Worm (Caenorhabditis elegans) whole organism, L4 larva: ENCODE results near the gene wrt-5.

Experiments used
- F10B5.3 ChIP-seq: sonication (generic microtip); optimal IDR thresholded peaks from 2 replicates; lab custom pipeline; 2016; ENCODE audit warnings: mild to moderate bottlenecking, missing genetic modification characterization, missing compliant biosample characterization
- F44E2.7 ChIP-seq: fragments of 200-800 bp; sonication (Bioruptor generic); IDR thresholded peaks from 2 replicates; pipeline ENCODE4 v2.1.2; 2022; ENCODE audit warnings: missing genetic modification characterization, missing compliant biosample characterization
- T20F7.1 ChIP-seq: fragments of 200-800 bp; sonication (Bioruptor generic); optimal IDR thresholded peaks from 2 replicates; lab custom pipeline; 2018; ENCODE audit warnings: mild to moderate bottlenecking, missing genetic modification characterization, missing compliant biosample characterization
- T26A8.4 ChIP-seq: fragments of 200-800 bp; sonication (Bioruptor generic); IDR thresholded peaks from 2 replicates; pipeline ENCODE4 v1.3.6; 2022; ENCODE audit warnings: missing genetic modification characterization, missing compliant biosample characterization
- Y48G9A.11 ChIP-seq: fragments of 200-800 bp; sonication (Bioruptor generic); IDR thresholded peaks from 2 replicates; pipeline ENCODE4 v1.3.6; 2022; ENCODE audit warnings: missing genetic modification reagents, missing genetic modification characterization, missing compliant biosample characterization
- Y5F2A.4 ChIP-seq: fragments of 200-800 bp; sonication (Bioruptor generic); optimal IDR thresholded peaks from 2 replicates; lab custom pipeline; 2018; ENCODE audit warnings: mild to moderate bottlenecking, missing genetic modification characterization, missing compliant biosample characterization
- Y75B8A.6 ChIP-seq: fragments of 200-800 bp; sonication (Bioruptor generic); IDR thresholded peaks from 2 replicates; pipeline ENCODE4 v1.3.6; 2022; ENCODE audit warnings: missing genetic modification reagents, missing genetic modification characterization, missing compliant biosample characterization
- ZK337.2 ChIP-seq: fragments of 200-800 bp; sonication (Bioruptor generic); IDR thresholded peaks from 2 replicates; pipeline ENCODE4 v1.3.6; 2022; ENCODE audit warnings: missing genetic modification reagents, missing genetic modification characterization, missing compliant biosample characterization
- ZK546.5 ChIP-seq, 2 experiments: sonication (generic microtip); optimal IDR thresholded peaks; 2 replicates each; lab custom pipeline; 2017; ENCODE audit warnings: missing biosample characterization in 2 of 2, missing genetic modification characterization in 2 of 2
- aha-1 ChIP-seq: fragments of 150-350 bp; peaks from one replicate; lab custom pipeline; 2014; ENCODE audit warnings: missing biosample characterization, missing genetic modification characterization
- ama-1 ChIP-seq: fragments of 150-350 bp; optimal IDR thresholded peaks from 2 replicates; lab custom pipeline; 2014; ENCODE audit warnings: inconsistent platforms, mixed read lengths
- attf-4 ChIP-seq: sonication (generic microtip); optimal IDR thresholded peaks from 3 replicates; lab custom pipeline; 2017; ENCODE audit warnings: missing biosample characterization, missing genetic modification characterization
- ceh-28 ChIP-seq: fragments of 150-350 bp; optimal IDR thresholded peaks from 2 replicates; lab custom pipeline; 2014; ENCODE audit warnings: missing biosample characterization, missing genetic modification reagents, missing genetic modification characterization
- ceh-62 ChIP-seq: sonication (generic microtip); optimal IDR thresholded peaks from 2 replicates; lab custom pipeline; 2017; ENCODE audit warnings: missing biosample characterization, missing genetic modification characterization
- ces-1 ChIP-seq: fragments of 150-350 bp; sonication (generic microtip); optimal IDR thresholded peaks from 4 replicates; lab custom pipeline; 2014; ENCODE audit warnings: missing biosample characterization, missing genetic modification reagents, missing genetic modification characterization
- daf-16 ChIP-seq, 3 experiments: sonication (generic microtip); optimal IDR thresholded peaks; 2 replicates each; lab custom pipeline; 2016 to 2017; ENCODE audit warnings: missing genetic modification characterization in 3 of 3, missing genetic modification reagents in 3 of 3, mild to moderate bottlenecking in 2 of 3, missing compliant biosample characterization in 2 of 3, missing biosample characterization in 1 of 3, moderate library complexity in 1 of 3
- dmd-6 ChIP-seq: fragments of 200-800 bp; sonication (Bioruptor generic); IDR thresholded peaks from 2 replicates; pipeline ENCODE4 v1.3.6; 2022; ENCODE audit warnings: missing genetic modification reagents, missing genetic modification characterization, missing compliant biosample characterization
- dpl-1 ChIP-seq: fragments of 150-350 bp; optimal IDR thresholded peaks from 2 replicates; lab custom pipeline; 2014; ENCODE audit warnings: missing biosample characterization, missing genetic modification reagents, missing genetic modification characterization
- dve-1 ChIP-seq: sonication (generic microtip); optimal IDR thresholded peaks from 2 replicates; lab custom pipeline; 2017; ENCODE audit warnings: antibody characterized with exemption, mild to moderate bottlenecking, missing genetic modification characterization, missing compliant biosample characterization; ENCODE audit not compliant: insufficient read depth
- fos-1 ChIP-seq: fragments of 150-350 bp; optimal IDR thresholded peaks from 2 replicates; lab custom pipeline; 2014; ENCODE audit warnings: missing biosample characterization, missing genetic modification characterization
- hif-1 ChIP-seq, 2 experiments: sonication (generic microtip); optimal IDR thresholded peaks; 2 replicates each; lab custom pipeline; 2016 to 2017; ENCODE audit warnings: missing compliant biosample characterization in 2 of 2, missing genetic modification characterization in 2 of 2, missing genetic modification reagents in 2 of 2, missing genotype in 2 of 2, mild to moderate bottlenecking in 1 of 2
- hlh-11 ChIP-seq: fragments of 200-800 bp; sonication (Bioruptor generic); optimal IDR thresholded peaks from 2 replicates; lab custom pipeline; 2018; ENCODE audit warnings: mild to moderate bottlenecking, missing genetic modification characterization, missing compliant biosample characterization
- lin-1 ChIP-seq: fragments of 200-800 bp; sonication (Bioruptor generic); IDR thresholded peaks from 2 replicates; pipeline ENCODE4 v1.3.6; 2022; ENCODE audit warnings: missing genetic modification reagents, missing genetic modification characterization, missing compliant biosample characterization
- lir-3 ChIP-seq: sonication (generic microtip); optimal IDR thresholded peaks from 2 replicates; lab custom pipeline; 2016; ENCODE audit warnings: mild to moderate bottlenecking, missing genetic modification characterization, missing compliant biosample characterization
- lsy-2 ChIP-seq, 2 experiments: fragments of 150-350 bp in 1 of 2; sonication (generic microtip) in 1 of 2; optimal IDR thresholded peaks; 2 replicates each; lab custom pipeline; 2014 to 2017; ENCODE audit warnings: missing biosample characterization in 2 of 2, missing genetic modification characterization in 2 of 2
- madf-5 ChIP-seq, 2 experiments: fragments of 200-800 bp; sonication (Bioruptor generic); IDR thresholded peaks; 2 replicates each; pipeline ENCODE4 v1.3.6; 2022; ENCODE audit warnings: missing compliant biosample characterization in 2 of 2, missing genetic modification characterization in 2 of 2
- madf-9 ChIP-seq: fragments of 200-800 bp; sonication (Bioruptor generic); conservative IDR thresholded peaks from 2 replicates; pipeline ENCODE4 v1.3.6; 2022; ENCODE audit warnings: missing genetic modification reagents, missing genetic modification characterization, missing compliant biosample characterization
- mdl-1 ChIP-seq, 2 experiments: fragments of 150-350 bp in 1 of 2; sonication (generic microtip) in 1 of 2; optimal IDR thresholded peaks; 2 replicates each; lab custom pipeline; 2014 to 2017; ENCODE audit warnings: missing biosample characterization in 2 of 2, missing genetic modification characterization in 2 of 2
- mxl-2 ChIP-seq: fragments of 200-800 bp; sonication (Bioruptor generic); conservative IDR thresholded peaks from 2 replicates; pipeline ENCODE4 v1.3.6; 2022; ENCODE audit warnings: missing genetic modification reagents, missing genetic modification characterization, missing compliant biosample characterization
- mxl-3 ChIP-seq: fragments of 200-800 bp; sonication (Bioruptor generic); optimal IDR thresholded peaks from 2 replicates; lab custom pipeline; 2018; ENCODE audit warnings: mild to moderate bottlenecking, missing genetic modification characterization, missing compliant biosample characterization
- nhr-102 ChIP-seq: sonication (generic microtip); optimal IDR thresholded peaks from 2 replicates; lab custom pipeline; 2016; ENCODE audit warnings: mild to moderate bottlenecking, missing genetic modification characterization, moderate library complexity, missing compliant biosample characterization
- nhr-237 ChIP-seq: sonication (generic microtip); optimal IDR thresholded peaks from 2 replicates; lab custom pipeline; 2017; ENCODE audit warnings: missing biosample characterization, missing genetic modification characterization
- nhr-25 ChIP-seq: sonication (generic microtip); optimal IDR thresholded peaks from 2 replicates; lab custom pipeline; 2017; ENCODE audit warnings: missing genetic modification characterization, mild to moderate bottlenecking, missing compliant biosample characterization, antibody characterized with exemption, moderate library complexity, borderline replicate concordance; ENCODE audit not compliant: insufficient read depth
- nhr-28 ChIP-seq: fragments of 150-350 bp; optimal IDR thresholded peaks from 2 replicates; lab custom pipeline; 2014; ENCODE audit warnings: missing biosample characterization, missing genetic modification characterization
- nhr-41 ChIP-seq: fragments of 200-800 bp; sonication (Bioruptor generic); IDR thresholded peaks from 2 replicates; pipeline ENCODE4 v1.3.6; 2022; ENCODE audit warnings: missing genetic modification reagents, missing genetic modification characterization, missing compliant biosample characterization
- nhr-42 ChIP-seq: fragments of 200-800 bp; sonication (Bioruptor generic); IDR thresholded peaks from 2 replicates; pipeline ENCODE4 v1.3.6; 2022; ENCODE audit warnings: missing genetic modification characterization, missing compliant biosample characterization
- nhr-48 ChIP-seq: sonication (generic microtip); optimal IDR thresholded peaks from 2 replicates; lab custom pipeline; 2016; ENCODE audit warnings: mild to moderate bottlenecking, missing genetic modification characterization, missing compliant biosample characterization
- nhr-6 ChIP-seq: fragments of 150-350 bp; optimal IDR thresholded peaks from 2 replicates; lab custom pipeline; 2014; ENCODE audit warnings: missing biosample characterization, missing genetic modification characterization
- nhr-76 ChIP-seq: fragments of 150-350 bp; optimal IDR thresholded peaks from 2 replicates; lab custom pipeline; 2014; ENCODE audit warnings: missing biosample characterization, missing genetic modification characterization
- pqm-1 ChIP-seq: sonication (generic microtip); optimal IDR thresholded peaks from 2 replicates; lab custom pipeline; 2017; ENCODE audit warnings: missing biosample characterization, missing genetic modification characterization
- sdz-12 ChIP-seq: fragments of 200-800 bp; sonication (Bioruptor generic); optimal IDR thresholded peaks from 2 replicates; lab custom pipeline; 2018; ENCODE audit warnings: mild to moderate bottlenecking, missing genetic modification characterization, missing compliant biosample characterization
- snpc-1.2 ChIP-seq: fragments of 200-800 bp; sonication (Bioruptor generic); IDR thresholded peaks from 2 replicates; pipeline ENCODE4 v1.3.6; 2022; ENCODE audit warnings: missing genetic modification reagents, missing genetic modification characterization, missing compliant biosample characterization
- unc-62 ChIP-seq, 3 experiments: fragments of 150-350 bp in 1 of 3; sonication (generic microtip); optimal IDR thresholded peaks in 2 of 3; peaks in 1 of 3; 1 replicate in 1 of 3; 2 replicates in 2 of 3; lab custom pipeline; 2014 to 2017; ENCODE audit warnings: missing biosample characterization in 3 of 3, missing genetic modification characterization in 3 of 3, missing genetic modification reagents in 3 of 3, missing genotype in 1 of 3
- vab-7 ChIP-seq: fragments of 200-800 bp; sonication (Bioruptor generic); IDR thresholded peaks from 2 replicates; pipeline ENCODE4 v1.3.6; 2022; ENCODE audit warnings: missing genetic modification reagents, missing genetic modification characterization, missing compliant biosample characterization
- zag-1 ChIP-seq: fragments of 150-350 bp; optimal IDR thresholded peaks from 2 replicates; lab custom pipeline; 2014; ENCODE audit warnings: missing biosample characterization, missing genetic modification characterization
- ztf-7 ChIP-seq: fragments of 150-350 bp; optimal IDR thresholded peaks from 2 replicates; lab custom pipeline; 2014; ENCODE audit warnings: missing biosample characterization, missing genetic modification characterization

The wrt-5 gene

ce11 chrIV:4030917-4031599 lies 20.4 kb downstream of the wrt-5 start:
- no peak for TF ChIP-seq nhr-237 (tag; lab: Kevin White, UChicago)
- TF ChIP-seq aha-1, result peak; percentile 90
- no peak for TF ChIP-seq ztf-7 (tag; lab: Kevin White, UChicago)
- TF ChIP-seq nhr-28 (tag; lab: Kevin White, UChicago), result peak; percentile 60
- peak in 1 of 2 experiments; percentile 38 for TF ChIP-seq mdl-1 (tag; optimal IDR thresholded peaks at IDR 0.05; lab: Kevin White, UChicago)
- TF ChIP-seq unc-62 (GFP tag; optimal IDR thresholded peaks at IDR 0.05 in 1 of 2; lab: Kevin White, UChicago), result peak in 1 of 2 experiments; percentile 94
- no peak for TF ChIP-seq unc-62 (tag; optimal IDR thresholded peaks at IDR 0.05; lab: Kevin White, UChicago)
- no peak for TF ChIP-seq madf-5 (GFP tag; IDR thresholded peaks at IDR 0.05; lab: Robert Waterston, UW)
- TF ChIP-seq dpl-1 (GFP tag; lab: Kevin White, UChicago), result peak; percentile 66
- peak; percentile 29 for TF ChIP-seq hlh-11
- TF ChIP-seq ZK337.2 (GFP tag; lab: Robert Waterston, UW), result no peak
- peak in 1 of 2 experiments; percentile 9 for TF ChIP-seq lsy-2 (tag; optimal IDR thresholded peaks at IDR 0.05; lab: Kevin White, UChicago)

- no peak for TF ChIP-seq F10B5.3
- TF ChIP-seq ama-1 (lab: Kevin White, UChicago), result no peak
- TF ChIP-seq ceh-28, result no peak
- TF ChIP-seq daf-16 (GFP tag; optimal IDR thresholded peaks at IDR 0.05; lab: Kevin White, UChicago), result no peak
- TF ChIP-seq daf-16 (tag; optimal IDR thresholded peaks at IDR 0.05; lab: Kevin White, UChicago), result peak; percentile 81
- no peak for TF ChIP-seq snpc-1.2 (GFP tag; lab: Robert Waterston, UW)
- TF ChIP-seq sdz-12 (GFP tag; lab: Kevin White, UChicago), result no peak
- no peak for TF ChIP-seq T26A8.4 (GFP tag; lab: Robert Waterston, UW)
- TF ChIP-seq mxl-3 (GFP tag; lab: Kevin White, UChicago), result no peak
- TF ChIP-seq T20F7.1 (GFP tag; lab: Kevin White, UChicago), result no peak
- no peak for TF ChIP-seq nhr-237 (tag; lab: Kevin White, UChicago)
- no peak for TF ChIP-seq Y75B8A.6 (GFP tag; lab: Robert Waterston, UW)
- TF ChIP-seq nhr-28 (tag; lab: Kevin White, UChicago), result peak; percentile 59
- no peak for TF ChIP-seq ces-1 (GFP tag; lab: Kevin White, UChicago)
- no peak for TF ChIP-seq nhr-48
- peak; percentile 26; the same call in 1 of the 2 replicates for TF ChIP-seq dmd-6 (GFP tag; lab: Robert Waterston, UW)
- TF ChIP-seq Y5F2A.4 (GFP tag; lab: Kevin White, UChicago), result no peak
- TF ChIP-seq pqm-1 (tag; lab: Kevin White, UChicago), result peak; percentile 72
- TF ChIP-seq madf-5 (GFP tag; IDR thresholded peaks at IDR 0.05; lab: Robert Waterston, UW), result no peak
- TF ChIP-seq ceh-62 (tag; lab: Kevin White, UChicago), result no peak
- TF ChIP-seq dve-1 (tag; lab: Kevin White, UChicago), result peak; percentile 57
- TF ChIP-seq ZK546.5 (tag; optimal IDR thresholded peaks at IDR 0.05; lab: Kevin White, UChicago), result no peak
- no peak for TF ChIP-seq unc-62 (GFP tag; optimal IDR thresholded peaks at IDR 0.05 in 1 of 2; lab: Kevin White, UChicago)
- no peak for TF ChIP-seq unc-62 (tag; optimal IDR thresholded peaks at IDR 0.05; lab: Kevin White, UChicago)
- no peak for TF ChIP-seq F44E2.7 (GFP tag; lab: Robert Waterston, UW)
- TF ChIP-seq fos-1 (tag; lab: Kevin White, UChicago), result no peak
- TF ChIP-seq nhr-102 (tag; lab: Kevin White, UChicago), result no peak
- TF ChIP-seq madf-9 (GFP tag; lab: Robert Waterston, UW), result no peak
- no peak for TF ChIP-seq nhr-41
- TF ChIP-seq ZK337.2 (GFP tag; lab: Robert Waterston, UW), result no peak
- TF ChIP-seq vab-7 (GFP tag; lab: Robert Waterston, UW), result no peak
- TF ChIP-seq lir-3 (tag; lab: Kevin White, UChicago), result no peak
- TF ChIP-seq lin-1 (GFP tag; lab: Robert Waterston, UW), result no peak
- no peak for TF ChIP-seq zag-1 (tag; lab: Kevin White, UChicago)
- TF ChIP-seq dpl-1 (GFP tag; lab: Kevin White, UChicago), result no peak
- no peak for TF ChIP-seq nhr-6 (tag; lab: Kevin White, UChicago)
- no peak for TF ChIP-seq Y48G9A.11 (GFP tag; lab: Robert Waterston, UW)
- TF ChIP-seq hif-1 (tag; optimal IDR thresholded peaks at IDR 0.05; lab: Kevin White, UChicago), result peak in 1 of 2 experiments; percentile 36
- no peak for TF ChIP-seq mxl-2 (GFP tag; lab: Robert Waterston, UW)
- no peak for TF ChIP-seq nhr-42 (GFP tag; lab: Robert Waterston, UW)
- TF ChIP-seq attf-4, result no peak
- TF ChIP-seq nhr-76 (tag; lab: Kevin White, UChicago), result no peak
- TF ChIP-seq nhr-25 (tag; lab: Kevin White, UChicago), result no peak
Measured at ce11 chrIV:4029288-4029687, 22.2 kb downstream of the wrt-5 start.
